Fruit fly (Drosophila melanogaster): Measurements from ENCODE around the gene Flacc.

DNA sequence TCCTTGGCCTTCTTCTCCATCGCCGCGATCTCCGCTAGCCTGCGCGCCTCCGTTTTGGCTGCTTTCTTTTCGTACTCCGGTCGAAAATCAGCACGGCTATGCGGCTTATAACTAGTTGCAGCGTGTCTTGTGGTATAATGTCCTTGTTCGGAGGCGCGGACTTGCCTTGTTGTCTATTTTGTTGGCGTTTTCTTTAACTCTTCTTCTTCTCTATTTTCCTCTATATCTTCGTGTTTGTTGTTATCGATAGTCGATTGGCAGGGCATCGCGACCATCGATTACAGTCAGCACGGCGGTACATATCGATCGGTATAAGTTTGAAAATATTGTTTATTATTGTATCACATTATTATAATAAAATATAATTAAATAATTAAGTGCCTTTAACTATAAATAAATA, at the start of gene Flacc:
- TF ChIP-seq psq (optimal IDR thresholded peaks at IDR 0.05) (no peak), CG8478 (optimal IDR thresholded peaks at IDR 0.05) (no peak), usp (GFP tag; optimal IDR thresholded peaks at IDR 0.05) (no peak)

Data from whole organism.